Worm (Caenorhabditis elegans) whole organism, early embryonic: ENCODE measurements around the gene rsa-2.

Experiments
- B0310.2 ChIP-seq: sonication (generic microtip); optimal IDR thresholded peaks from 2 replicates; lab custom pipeline; 2016; ENCODE audit warnings: mild to moderate bottlenecking, missing genetic modification characterization, missing compliant biosample characterization
- F13C5.2 ChIP-seq: sonication (generic microtip); optimal IDR thresholded peaks from 2 replicates; lab custom pipeline; 2017; ENCODE audit warnings: mild to moderate bottlenecking, missing genetic modification characterization, inconsistent platforms, missing compliant biosample characterization
- aly-1 ChIP-seq: sonication (generic microtip); optimal IDR thresholded peaks from 2 replicates; lab custom pipeline; 2016; ENCODE audit warnings: missing genetic modification characterization, missing compliant biosample characterization
- ama-1 ChIP-seq: fragments of 150-350 bp; optimal IDR thresholded peaks from 2 replicates; lab custom pipeline; 2014
- ceh-13 ChIP-seq: fragments of 200-800 bp; sonication (Bioruptor generic); optimal IDR thresholded peaks from 2 replicates; lab custom pipeline; 2018; ENCODE audit warnings: mild to moderate bottlenecking, missing genetic modification characterization, missing compliant biosample characterization
- ceh-36 ChIP-seq: sonication (generic microtip); optimal IDR thresholded peaks from 2 replicates; lab custom pipeline; 2016; ENCODE audit warnings: missing genetic modification characterization, inconsistent platforms, missing compliant biosample characterization
- ets-7 ChIP-seq: sonication (generic microtip); optimal IDR thresholded peaks from 2 replicates; lab custom pipeline; 2016; ENCODE audit warnings: missing genotype, missing genetic modification characterization, missing compliant biosample characterization
- flt-1 ChIP-seq: fragments of 200-800 bp; sonication (Bioruptor generic); IDR thresholded peaks from 2 replicates; pipeline ENCODE4 v1.3.6; 2022; ENCODE audit warnings: missing genetic modification characterization, missing compliant biosample characterization
- hmbx-1 ChIP-seq: sonication (generic microtip); optimal IDR thresholded peaks from 2 replicates; lab custom pipeline; 2016; ENCODE audit warnings: mild to moderate bottlenecking, missing genetic modification characterization, missing compliant biosample characterization
- hmg-4 ChIP-seq: fragments of 200-800 bp; sonication (Bioruptor generic); optimal IDR thresholded peaks from 2 replicates; lab custom pipeline; 2018; ENCODE audit warnings: mild to moderate bottlenecking, missing genetic modification characterization, missing compliant biosample characterization
- hnd-1 ChIP-seq: sonication (generic microtip); optimal IDR thresholded peaks from 2 replicates; lab custom pipeline; 2016; ENCODE audit warnings: missing genetic modification characterization, missing compliant biosample characterization
- pes-1 ChIP-seq: fragments of 200-800 bp; sonication (Bioruptor generic); IDR thresholded peaks from 2 replicates; pipeline ENCODE4 v1.3.6; 2022; ENCODE audit warnings: missing genetic modification reagents, missing genetic modification characterization, missing compliant biosample characterization
- scrt-1 ChIP-seq: fragments of 200-800 bp; sonication (Bioruptor generic); IDR thresholded peaks from 2 replicates; pipeline ENCODE4 v1.3.6; 2022; ENCODE audit warnings: missing genetic modification characterization, missing compliant biosample characterization
- sea-1 ChIP-seq: fragments of 200-800 bp; sonication (Bioruptor generic); conservative IDR thresholded peaks from 2 replicates; pipeline ENCODE4 v1.3.6; 2022; ENCODE audit warnings: missing genetic modification characterization, missing compliant biosample characterization
- tbx-11 ChIP-seq: fragments of 200-800 bp; sonication (Bioruptor generic); IDR thresholded peaks from 2 replicates; pipeline ENCODE4 v1.3.6; 2022; ENCODE audit warnings: missing genetic modification characterization, missing compliant biosample characterization
- tbx-37 ChIP-seq: fragments of 200-800 bp; sonication (Bioruptor generic); conservative IDR thresholded peaks from 2 replicates; pipeline ENCODE4 v1.3.6; 2022; ENCODE audit warnings: missing genetic modification reagents, missing genetic modification characterization, missing compliant biosample characterization
- tra-4 ChIP-seq: sonication (generic microtip); optimal IDR thresholded peaks from 2 replicates; lab custom pipeline; 2017; ENCODE audit warnings: missing genetic modification characterization, missing compliant biosample characterization

Gene rsa-2

DNA sequence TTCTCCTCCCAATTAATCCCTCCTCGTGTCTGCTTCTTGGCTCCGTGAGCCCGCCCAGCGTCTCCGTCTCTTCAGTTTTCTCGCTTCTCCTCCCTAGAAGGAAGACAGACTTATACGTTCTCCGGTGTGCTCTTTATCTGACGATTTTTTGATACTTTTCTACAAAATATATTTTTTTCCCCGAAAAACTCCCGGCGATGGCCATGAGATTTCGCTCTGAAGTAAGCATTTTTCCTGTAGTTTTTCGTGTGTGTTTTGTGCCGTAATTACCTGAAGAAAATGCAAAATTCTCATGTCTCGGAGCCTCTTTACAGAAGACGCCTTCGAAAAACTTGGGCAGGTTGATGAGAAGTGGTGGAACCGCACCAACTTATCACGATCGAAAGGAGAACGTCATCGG, 26.6 kb upstream of the rsa-2 start, which contains the start of gene spat-2:
spat-2 (plus strand) TSS at position 301 of the 400 bp plus-strand sequence.
- TF ChIP-seq scrt-1 (GFP tag; lab: Robert Waterston, UW) (no peak), aly-1 (tag; lab: Kevin White, UChicago) (no peak), sea-1 (GFP tag; lab: Robert Waterston, UW) (no peak), B0310.2 (tag; lab: Kevin White, UChicago) (no peak), hnd-1 (tag; lab: Kevin White, UChicago) (no peak), flt-1 (GFP tag; lab: Robert Waterston, UW) (no peak), ama-1 (lab: Kevin White, UChicago) (no peak), hmbx-1 (no peak), tbx-11 (GFP tag; lab: Robert Waterston, UW) (no peak), hmg-4 (GFP tag; lab: Kevin White, UChicago) (no peak), tbx-37 (GFP tag; lab: Robert Waterston, UW) (no peak), pes-1 (no peak), F13C5.2 (tag; lab: Kevin White, UChicago) (no peak), tra-4 (tag; lab: Kevin White, UChicago) (no peak)

DNA sequence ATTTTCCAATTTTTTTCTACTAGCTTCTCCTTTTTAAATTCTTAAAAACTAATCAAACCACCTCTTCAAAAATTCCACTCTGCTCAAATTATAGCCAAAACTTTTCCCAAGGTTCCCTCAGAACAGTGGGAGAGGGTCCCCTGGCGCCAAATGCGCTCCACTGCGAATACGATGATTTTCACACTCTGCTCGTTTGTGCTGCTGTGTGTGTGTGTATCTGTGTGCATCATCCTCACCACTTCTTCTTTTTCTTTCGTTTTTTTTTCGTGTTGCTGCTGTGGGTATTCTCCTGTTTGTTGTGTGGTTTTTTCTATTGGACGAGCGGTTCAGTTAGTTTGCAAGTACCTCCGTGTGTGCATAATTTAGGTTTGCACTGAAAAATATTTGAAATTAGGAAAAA, 24.0 kb upstream of the rsa-2 start:
- TF ChIP-seq tbx-11 (GFP tag; lab: Robert Waterston, UW) = no peak
- TF ChIP-seq pes-1 = no peak
- TF ChIP-seq tbx-37 (GFP tag; lab: Robert Waterston, UW) = no peak
- no peak for TF ChIP-seq hmbx-1
- no peak for TF ChIP-seq hmg-4 (GFP tag; lab: Kevin White, UChicago)
- TF ChIP-seq sea-1 (GFP tag; lab: Robert Waterston, UW) = no peak
- TF ChIP-seq F13C5.2 (tag; lab: Kevin White, UChicago) = no peak
- no peak for TF ChIP-seq scrt-1 (GFP tag; lab: Robert Waterston, UW)
- TF ChIP-seq ets-7 (tag; lab: Kevin White, UChicago) = no peak
- no peak for TF ChIP-seq ceh-13 (GFP tag; lab: Kevin White, UChicago)
- no peak for TF ChIP-seq tra-4 (tag; lab: Kevin White, UChicago)
- TF ChIP-seq B0310.2 (tag; lab: Kevin White, UChicago) = no peak
- TF ChIP-seq flt-1 (GFP tag; lab: Robert Waterston, UW) = no peak

DNA sequence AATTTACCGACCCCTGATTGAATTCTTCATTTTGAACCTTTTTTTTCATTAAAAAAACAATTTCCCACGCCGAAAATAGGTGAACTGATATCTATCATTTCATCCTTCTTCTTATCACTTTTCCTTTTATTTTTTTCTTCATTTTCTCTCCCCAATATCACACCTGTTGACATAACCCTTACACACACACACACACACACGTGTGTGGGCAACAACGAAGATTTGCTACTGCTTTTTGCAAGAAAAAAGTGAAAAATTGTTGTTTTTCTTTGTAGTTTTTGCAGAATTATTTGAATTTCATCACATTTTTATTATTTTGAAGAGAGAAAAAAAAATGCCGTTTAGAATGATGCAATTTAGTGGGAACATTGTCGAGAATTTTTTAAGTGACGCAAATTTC, 22.7 kb upstream of the rsa-2 start:
- TF ChIP-seq sea-1 (GFP tag; lab: Robert Waterston, UW) (no peak), tbx-11 (GFP tag; lab: Robert Waterston, UW) (no peak)

DNA sequence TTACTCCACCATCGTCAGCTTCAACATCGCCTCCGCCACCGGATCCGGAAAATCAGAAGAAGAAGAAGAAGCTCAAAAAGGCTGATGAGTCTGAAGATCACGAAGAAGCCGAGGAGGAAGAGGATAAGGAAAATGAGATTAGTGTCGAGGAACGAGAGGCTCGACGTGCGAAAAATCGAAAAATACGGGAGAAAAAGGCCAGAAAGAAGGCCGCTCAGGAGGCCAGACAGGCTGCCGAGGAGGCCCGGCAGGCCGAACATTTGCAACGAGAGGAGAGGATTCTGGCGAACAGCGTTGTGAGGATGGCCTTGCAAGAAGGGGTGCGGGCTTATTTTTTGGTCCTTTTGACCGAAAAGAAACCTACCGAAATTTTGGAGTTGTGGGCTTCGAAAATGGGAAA, 18.1 kb upstream of the rsa-2 start:
- no peak for TF ChIP-seq aly-1 (tag; lab: Kevin White, UChicago)
- no peak for TF ChIP-seq B0310.2 (tag; lab: Kevin White, UChicago)
- TF ChIP-seq pes-1 = no peak
- TF ChIP-seq hmg-4 (GFP tag; lab: Kevin White, UChicago) = no peak
- no peak for TF ChIP-seq hmbx-1
- TF ChIP-seq sea-1 (GFP tag; lab: Robert Waterston, UW) = no peak

DNA sequence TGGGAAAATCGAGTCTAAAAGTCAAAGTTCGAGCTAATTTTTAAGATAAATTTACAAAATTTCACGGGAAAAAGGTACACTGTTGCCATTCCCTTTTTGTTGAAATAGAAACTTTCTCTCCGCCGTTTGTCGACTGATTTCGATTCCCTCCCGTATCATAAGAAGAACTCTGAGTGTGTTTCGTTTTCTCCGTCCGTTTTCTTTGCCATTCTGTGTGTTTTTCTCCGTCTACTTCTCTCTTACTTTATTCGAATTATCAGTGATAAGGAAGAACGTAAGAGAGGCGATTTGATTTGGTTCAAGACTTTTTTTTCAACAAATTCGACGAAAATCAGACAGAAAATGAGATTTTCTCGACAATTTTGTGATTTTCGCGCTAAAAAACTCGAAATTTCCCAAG, 16.7 kb upstream of the rsa-2 start:
- no peak for TF ChIP-seq flt-1 (GFP tag; lab: Robert Waterston, UW)
- TF ChIP-seq ama-1 (lab: Kevin White, UChicago) = no peak
- TF ChIP-seq hmbx-1 = no peak
- TF ChIP-seq hmg-4 (GFP tag; lab: Kevin White, UChicago) = no peak
- no peak for TF ChIP-seq tra-4 (tag; lab: Kevin White, UChicago)
- no peak for TF ChIP-seq B0310.2 (tag; lab: Kevin White, UChicago)
- no peak for TF ChIP-seq ets-7 (tag; lab: Kevin White, UChicago)
- no peak for TF ChIP-seq tbx-37 (GFP tag; lab: Robert Waterston, UW)
- no peak for TF ChIP-seq aly-1 (tag; lab: Kevin White, UChicago)
- TF ChIP-seq F13C5.2 (tag; lab: Kevin White, UChicago) = no peak
- TF ChIP-seq ceh-13 (GFP tag; lab: Kevin White, UChicago) = no peak
- no peak for TF ChIP-seq sea-1 (GFP tag; lab: Robert Waterston, UW)
- no peak for TF ChIP-seq scrt-1 (GFP tag; lab: Robert Waterston, UW)
- TF ChIP-seq ceh-36 (tag; lab: Kevin White, UChicago) = no peak
- TF ChIP-seq tbx-11 (GFP tag; lab: Robert Waterston, UW) = no peak
- no peak for TF ChIP-seq hnd-1 (tag; lab: Kevin White, UChicago)
- TF ChIP-seq pes-1 = no peak

DNA sequence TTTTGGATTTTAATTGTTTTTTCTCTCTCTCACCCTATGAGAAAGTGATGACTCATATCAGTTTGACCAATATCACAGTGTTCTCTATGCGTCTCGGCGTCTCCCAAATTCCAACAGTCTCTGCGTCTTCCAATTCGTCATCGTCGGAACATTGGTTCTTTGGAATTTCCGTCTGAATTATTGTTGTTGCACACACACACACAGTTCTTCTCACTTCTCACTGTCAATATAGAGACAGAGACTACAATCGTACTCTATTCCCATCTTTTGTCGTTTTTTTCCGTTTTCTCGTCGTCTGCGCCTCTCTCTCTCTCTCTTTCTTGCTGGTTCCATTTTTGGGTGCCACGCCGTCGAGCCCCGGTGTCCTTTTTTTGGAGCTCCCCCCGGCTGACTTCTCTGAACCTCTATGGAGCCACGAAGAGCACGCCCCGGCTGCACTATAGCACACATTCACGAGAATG, 12.6 kb upstream of the rsa-2 start:
- no peak for TF ChIP-seq ceh-13 (GFP tag; lab: Kevin White, UChicago)
- no peak for TF ChIP-seq tra-4 (tag; lab: Kevin White, UChicago)
- no peak for TF ChIP-seq sea-1 (GFP tag; lab: Robert Waterston, UW)
- TF ChIP-seq F13C5.2 (tag; lab: Kevin White, UChicago) = no peak
- no peak for TF ChIP-seq flt-1 (GFP tag; lab: Robert Waterston, UW)
- no peak for TF ChIP-seq hmbx-1
- no peak for TF ChIP-seq aly-1 (tag; lab: Kevin White, UChicago)

DNA sequence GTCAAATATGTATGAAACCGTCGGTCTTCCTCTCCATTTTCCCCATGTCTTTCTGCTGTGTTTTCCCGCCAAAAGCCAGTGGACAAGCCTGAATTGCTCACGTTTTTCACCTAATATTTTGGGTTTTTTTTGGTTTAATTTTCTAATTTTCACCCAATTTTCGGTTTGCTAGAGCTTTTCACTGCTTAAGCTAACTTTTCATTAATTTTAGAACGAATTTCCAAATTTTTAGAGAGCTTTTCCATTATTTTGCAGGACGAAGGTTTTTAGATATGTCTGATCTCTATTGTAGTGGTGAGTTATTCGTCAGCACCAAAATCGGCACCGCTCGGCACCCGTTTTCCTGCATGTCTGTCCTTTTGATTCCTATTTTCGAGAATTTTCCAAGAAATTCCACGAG, 9.7 kb upstream of the rsa-2 start:
- TF ChIP-seq aly-1 (tag; lab: Kevin White, UChicago) = no peak
- TF ChIP-seq hmg-4 (GFP tag; lab: Kevin White, UChicago) = no peak
- TF ChIP-seq pes-1 = no peak
- no peak for TF ChIP-seq ceh-13 (GFP tag; lab: Kevin White, UChicago)
- no peak for TF ChIP-seq hnd-1 (tag; lab: Kevin White, UChicago)
- TF ChIP-seq tbx-37 (GFP tag; lab: Robert Waterston, UW) = no peak
- TF ChIP-seq ama-1 (lab: Kevin White, UChicago) = no peak
- TF ChIP-seq F13C5.2 (tag; lab: Kevin White, UChicago) = no peak
- TF ChIP-seq tra-4 (tag; lab: Kevin White, UChicago) = no peak
- TF ChIP-seq B0310.2 (tag; lab: Kevin White, UChicago) = no peak
- TF ChIP-seq sea-1 (GFP tag; lab: Robert Waterston, UW) = no peak
- no peak for TF ChIP-seq hmbx-1
- TF ChIP-seq ceh-36 (tag; lab: Kevin White, UChicago) = no peak
- no peak for TF ChIP-seq tbx-11 (GFP tag; lab: Robert Waterston, UW)
- TF ChIP-seq scrt-1 (GFP tag; lab: Robert Waterston, UW) = no peak
- TF ChIP-seq ets-7 (tag; lab: Kevin White, UChicago) = no peak
- no peak for TF ChIP-seq flt-1 (GFP tag; lab: Robert Waterston, UW)
